Fruit fly (Drosophila melanogaster) whole organism, embryonic: ENCODE results near the gene wg.

Experiments used
- BEAF-32 ChIP-seq: fragments of 200-800 bp; sonication (Bioruptor generic); optimal IDR thresholded peaks from 3 replicates; lab custom pipeline; 2017; ENCODE audit warnings: missing biosample characterization, missing genetic modification characterization, mild to moderate bottlenecking, moderate library complexity, missing genetic modification reagents
- Blimp-1 ChIP-seq: fragments of 200-800 bp; sonication (Bioruptor generic); optimal IDR thresholded peaks from 3 replicates; lab custom pipeline; 2018; ENCODE audit warnings: missing biosample characterization, missing genetic modification characterization, mild to moderate bottlenecking, moderate library complexity, missing genetic modification reagents
- CG11085 ChIP-seq: fragments of 200-800 bp; sonication (Bioruptor generic); IDR thresholded peaks from 2 replicates; pipeline ENCODE4 v1.3.6; 2022; ENCODE audit warnings: missing biosample characterization, missing genetic modification characterization
- CG11723 ChIP-seq: fragments of 200-800 bp; sonication (Bioruptor generic); optimal IDR thresholded peaks from 2 replicates; lab custom pipeline; 2017; ENCODE audit warnings: missing biosample characterization, mild to moderate bottlenecking, missing genetic modification characterization
- CG13775 ChIP-seq: fragments of 200-800 bp; sonication (Bioruptor generic); optimal IDR thresholded peaks from 3 replicates; lab custom pipeline; 2017; ENCODE audit warnings: missing biosample characterization, mild to moderate bottlenecking, missing genetic modification characterization
- CG13894 ChIP-seq: fragments of 200-800 bp; sonication (Bioruptor generic); optimal IDR thresholded peaks from 3 replicates; lab custom pipeline; 2018; ENCODE audit warnings: missing biosample characterization, mild to moderate bottlenecking, missing genetic modification characterization, moderate library complexity
- CG14710 ChIP-seq: fragments of 200-800 bp; sonication (Bioruptor generic); optimal IDR thresholded peaks from 3 replicates; lab custom pipeline; 2019; ENCODE audit warnings: missing biosample characterization, mild to moderate bottlenecking, missing genetic modification characterization, moderate library complexity
- CG15269 ChIP-seq: fragments of 200-800 bp; sonication (Bioruptor generic); optimal IDR thresholded peaks from 2 replicates; lab custom pipeline; 2018; ENCODE audit warnings: missing biosample characterization, mild to moderate bottlenecking, missing genetic modification characterization, moderate library complexity
- CG1529 ChIP-seq: fragments of 200-800 bp; sonication (Bioruptor generic); optimal IDR thresholded peaks from 3 replicates; lab custom pipeline; 2018; ENCODE audit warnings: missing biosample characterization, missing genetic modification characterization
- CG17612 ChIP-seq: fragments of 200-800 bp; sonication (Bioruptor generic); IDR thresholded peaks from 2 replicates; pipeline ENCODE4 v1.3.6; 2022; ENCODE audit warnings: missing biosample characterization, missing genetic modification characterization
- CG18262 ChIP-seq: fragments of 200-800 bp; optimal IDR thresholded peaks from 3 replicates; lab custom pipeline; 2019; ENCODE audit warnings: missing biosample characterization, mild to moderate bottlenecking, missing genetic modification characterization, moderate library complexity
- CG18599 ChIP-seq: fragments of 200-800 bp; sonication (Bioruptor generic); optimal IDR thresholded peaks from 3 replicates; lab custom pipeline; 2017; ENCODE audit warnings: missing biosample characterization, missing genetic modification characterization, mild to moderate bottlenecking, moderate library complexity, missing genetic modification reagents
- CG2678 ChIP-seq: fragments of 200-800 bp; sonication (Bioruptor generic); optimal IDR thresholded peaks from 3 replicates; lab custom pipeline; 2019; ENCODE audit warnings: missing biosample characterization, mild to moderate bottlenecking, missing genetic modification characterization, moderate library complexity
- CG31441 ChIP-seq: fragments of 200-800 bp; sonication (Bioruptor generic); IDR thresholded peaks from 2 replicates; pipeline ENCODE4 v1.3.6; 2022; ENCODE audit warnings: missing biosample characterization, missing genetic modification characterization
- CG3407 ChIP-seq: fragments of 200-800 bp; sonication (Bioruptor generic); optimal IDR thresholded peaks from 2 replicates; lab custom pipeline; 2018; ENCODE audit warnings: missing biosample characterization, mild to moderate bottlenecking, missing genetic modification characterization
- CG34422 ChIP-seq: fragments of 200-800 bp; sonication (Bioruptor generic); IDR thresholded peaks from 3 replicates; pipeline ENCODE4 v1.3.6; 2022; ENCODE audit warnings: missing biosample characterization, missing genetic modification characterization
- CG5953 ChIP-seq: fragments of 200-800 bp; sonication (Bioruptor generic); IDR thresholded peaks from 2 replicates; pipeline ENCODE4 v1.3.6; 2022; ENCODE audit warnings: missing biosample characterization, missing genetic modification characterization
- CG6654 ChIP-seq: fragments of 200-800 bp; sonication (Bioruptor generic); optimal IDR thresholded peaks from 2 replicates; lab custom pipeline; 2017; ENCODE audit warnings: missing biosample characterization, mild to moderate bottlenecking, missing genetic modification characterization
- CG7271 ChIP-seq: fragments of 200-800 bp; sonication (Bioruptor generic); optimal IDR thresholded peaks from 2 replicates; lab custom pipeline; 2018; ENCODE audit warnings: missing biosample characterization, mild to moderate bottlenecking, missing genetic modification characterization, moderate library complexity
- CG7556 ChIP-seq: fragments of 200-800 bp; sonication (Bioruptor generic); optimal IDR thresholded peaks from 2 replicates; lab custom pipeline; 2017; ENCODE audit warnings: missing biosample characterization, mild to moderate bottlenecking, missing genetic modification characterization
- CG8359 ChIP-seq: fragments of 200-800 bp; sonication (Bioruptor generic); optimal IDR thresholded peaks from 2 replicates; lab custom pipeline; 2017; ENCODE audit warnings: missing biosample characterization, mild to moderate bottlenecking, missing genetic modification characterization, borderline replicate concordance
- Dip2 ChIP-seq: fragments of 200-800 bp; sonication (Bioruptor generic); IDR thresholded peaks from 2 replicates; pipeline ENCODE4 v1.3.6; 2022; ENCODE audit warnings: missing biosample characterization, missing genetic modification characterization
- Dref ChIP-seq: fragments of 200-800 bp; sonication (Bioruptor generic); IDR thresholded peaks from 2 replicates; pipeline ENCODE4 v1.3.6; 2022; ENCODE audit warnings: missing biosample characterization, missing genetic modification characterization
- H15 ChIP-seq: fragments of 200-800 bp; sonication (Bioruptor generic); IDR thresholded peaks from 3 replicates; pipeline ENCODE4 v1.3.6; 2022; ENCODE audit warnings: missing biosample characterization, missing genetic modification characterization
- Hr51 ChIP-seq, 2 experiments: fragments of 200-800 bp; sonication (Bioruptor generic); optimal IDR thresholded peaks; 2 replicates in 1 of 2; 3 replicates in 1 of 2; lab custom pipeline; 2016 to 2018; ENCODE audit warnings: missing biosample characterization in 2 of 2, missing genetic modification characterization in 2 of 2, mild to moderate bottlenecking in 1 of 2, moderate library complexity in 1 of 2
- Mes4 ChIP-seq: fragments of 200-800 bp; sonication (Bioruptor generic); optimal IDR thresholded peaks from 2 replicates; lab custom pipeline; 2016; ENCODE audit warnings: missing biosample characterization, missing genetic modification characterization
- NC2β ChIP-seq: fragments of 200-800 bp; sonication (Bioruptor generic); optimal IDR thresholded peaks from 2 replicates; lab custom pipeline; 2016; ENCODE audit warnings: missing biosample characterization, missing genetic modification characterization
- Pdp1 ChIP-seq, 2 experiments: fragments of 200-800 bp; sonication (Bioruptor generic); optimal IDR thresholded peaks; 3 replicates each; lab custom pipeline; 2016; ENCODE audit warnings: missing biosample characterization in 2 of 2, missing genetic modification characterization in 2 of 2, mild to moderate bottlenecking in 1 of 2, moderate library complexity in 1 of 2
- Sox102F ChIP-seq: fragments of 200-800 bp; sonication (Bioruptor generic); optimal IDR thresholded peaks from 2 replicates; lab custom pipeline; 2018; ENCODE audit warnings: missing biosample characterization, mild to moderate bottlenecking, missing genetic modification characterization, moderate library complexity
- Stat92E ChIP-seq, 3 experiments: fragments of >200 bp in 2 of 3; fragments of 200-800 bp in 1 of 3; sonication (Bioruptor generic) in 1 of 3; optimal IDR thresholded peaks; 2 replicates each; lab custom pipeline; 2017 to 2019; ENCODE audit warnings: missing biosample characterization in 3 of 3, missing genetic modification characterization in 3 of 3, mild to moderate bottlenecking in 1 of 3, moderate library complexity in 1 of 3
- chm ChIP-seq: fragments of 200-800 bp; sonication (Bioruptor generic); IDR thresholded peaks from 2 replicates; pipeline ENCODE4 v1.3.6; 2022; ENCODE audit warnings: missing biosample characterization, missing genetic modification characterization
- cwo ChIP-seq: fragments of 200-800 bp; sonication (Bioruptor generic); optimal IDR thresholded peaks from 3 replicates; lab custom pipeline; 2017; ENCODE audit warnings: missing biosample characterization, missing genetic modification characterization, mild to moderate bottlenecking, moderate library complexity, missing genetic modification reagents
- da ChIP-seq: fragments of 200-800 bp; sonication (Bioruptor generic); optimal IDR thresholded peaks from 2 replicates; lab custom pipeline; 2016; ENCODE audit warnings: missing biosample characterization, missing genetic modification characterization
- danr ChIP-seq: fragments of 200-800 bp; sonication (Bioruptor generic); IDR thresholded peaks from 2 replicates; pipeline ENCODE4 v1.3.6; 2022; ENCODE audit warnings: missing biosample characterization, missing genetic modification characterization
- gsb-n ChIP-seq: fragments of 200-800 bp; sonication (Bioruptor generic); optimal IDR thresholded peaks from 3 replicates; lab custom pipeline; 2018; ENCODE audit warnings: missing biosample characterization, mild to moderate bottlenecking, missing genetic modification characterization
- hbn ChIP-seq: fragments of 200-800 bp; sonication (Bioruptor generic); IDR thresholded peaks from 2 replicates; pipeline ENCODE4 v1.3.6; 2022; ENCODE audit warnings: missing biosample characterization, missing genetic modification characterization; ENCODE audit not compliant: partially characterized antibody
- her ChIP-seq: fragments of 200-800 bp; sonication (Bioruptor generic); optimal IDR thresholded peaks from 2 replicates; lab custom pipeline; 2016; ENCODE audit warnings: missing biosample characterization, missing genetic modification characterization
- hkb ChIP-seq, 2 experiments: fragments of 200-800 bp in 1 of 2; fragments of >200 bp in 1 of 2; sonication (Bioruptor generic) in 1 of 2; IDR thresholded peaks in 1 of 2; optimal IDR thresholded peaks in 1 of 2; 2 replicates each; pipeline versions ENCODE4 v1.3.6 to Lab custom; 2017 to 2022; ENCODE audit warnings: missing biosample characterization in 1 of 2, missing genetic modification characterization in 1 of 2
- insv ChIP-seq, 2 experiments: fragments of 200-800 bp; sonication (Bioruptor generic); optimal IDR thresholded peaks; 3 replicates each; lab custom pipeline; 2016 to 2018; ENCODE audit warnings: missing biosample characterization in 2 of 2, missing genetic modification characterization in 2 of 2
- kni ChIP-seq: fragments of 200-800 bp; sonication (Bioruptor generic); optimal IDR thresholded peaks from 3 replicates; lab custom pipeline; 2017; ENCODE audit warnings: mild to moderate bottlenecking, missing biosample characterization, missing genetic modification reagents, missing genetic modification characterization
- lbe ChIP-seq: fragments of 200-800 bp; sonication (Bioruptor generic); optimal IDR thresholded peaks from 2 replicates; lab custom pipeline; 2016; ENCODE audit warnings: missing biosample characterization, mild to moderate bottlenecking, missing genetic modification characterization
- phol ChIP-seq: fragments of 200-800 bp; sonication (Bioruptor generic); optimal IDR thresholded peaks from 3 replicates; lab custom pipeline; 2018; ENCODE audit warnings: missing biosample characterization, mild to moderate bottlenecking, missing genetic modification characterization, moderate library complexity
- pum ChIP-seq: fragments of 200-800 bp; sonication (Bioruptor generic); optimal IDR thresholded peaks from 2 replicates; lab custom pipeline; 2016; ENCODE audit warnings: missing biosample characterization, missing genetic modification characterization
- row ChIP-seq: fragments of 200-800 bp; sonication (Bioruptor generic); IDR thresholded peaks from 3 replicates; pipeline ENCODE4 v1.3.6; 2022; ENCODE audit warnings: missing biosample characterization, missing genetic modification characterization
- sens-2 ChIP-seq: fragments of 200-800 bp; sonication (Bioruptor generic); IDR thresholded peaks from 2 replicates; pipeline ENCODE4 v1.3.6; 2022; ENCODE audit warnings: missing biosample characterization, missing genetic modification characterization
- unpg ChIP-seq: fragments of 200-800 bp; sonication (Bioruptor generic); optimal IDR thresholded peaks from 3 replicates; lab custom pipeline; 2018; ENCODE audit warnings: missing biosample characterization, mild to moderate bottlenecking, missing genetic modification characterization, moderate library complexity
- wdn ChIP-seq: fragments of 200-800 bp; sonication (Bioruptor generic); IDR thresholded peaks from 2 replicates; pipeline ENCODE4 v1.3.6; 2022; ENCODE audit warnings: missing biosample characterization, missing genetic modification characterization
- wek ChIP-seq: fragments of 200-800 bp; sonication (Bioruptor generic); optimal IDR thresholded peaks from 3 replicates; lab custom pipeline; 2018; ENCODE audit warnings: missing biosample characterization, mild to moderate bottlenecking, missing genetic modification characterization, moderate library complexity
- zf30C ChIP-seq: fragments of 200-800 bp; sonication (Bioruptor generic); optimal IDR thresholded peaks from 3 replicates; lab custom pipeline; 2018; ENCODE audit warnings: missing biosample characterization, mild to moderate bottlenecking, missing genetic modification characterization

wg gene

dm6 chr2L:7261989-7262388 lies 45.0 kb upstream of the wg start (continued):
- TF ChIP-seq Stat92E (GFP tag; optimal IDR thresholded peaks at IDR 0.05; lab: Kevin White, UChicago) (no peak), CG8359 (GFP tag; lab: Kevin White, UChicago) (peak; percentile 8), BEAF-32 (GFP tag; lab: Kevin White, UChicago) (no peak), CG11723 (GFP tag; lab: Kevin White, UChicago) (peak; percentile 41), hbn (no peak), CG31441 (peak; percentile 49), CG13894 (no peak), Sox102F (GFP tag; lab: Kevin White, UChicago) (peak; percentile 75), row (GFP tag; lab: Robert Waterston, UW) (peak; percentile 57), H15 (GFP tag; lab: Robert Waterston, UW) (peak; percentile 46; the same call in 1 of the 3 replicates), Dip2 (GFP tag; lab: Robert Waterston, UW) (no peak), her (GFP tag; lab: Kevin White, UChicago) (peak; percentile 7), wek (GFP tag; lab: Kevin White, UChicago) (peak; percentile 30), zf30C (GFP tag; lab: Kevin White, UChicago) (no peak), Dref (GFP tag; lab: Robert Waterston, UW) (no peak), Pdp1 (GFP tag; optimal IDR thresholded peaks at IDR 0.05; lab: Kevin White, UChicago) (peak in 1 of 2 experiments; percentile 20), pum (GFP tag; lab: Kevin White, UChicago) (peak; percentile 48), danr (GFP tag; lab: Robert Waterston, UW) (no peak), CG5953 (GFP tag; lab: Robert Waterston, UW) (0 out of 2 replicates have a peak, but pooled peaks have one; percentile 18), Blimp-1 (GFP tag; lab: Kevin White, UChicago) (peak; percentile 77), CG18262 (tag; lab: Kevin White, UChicago) (peak; percentile 79), CG7271 (tag; lab: Kevin White, UChicago) (no peak), da (GFP tag; lab: Kevin White, UChicago) (no peak), wdn (GFP tag; lab: Robert Waterston, UW) (no peak), lbe (no peak), CG11085 (GFP tag; lab: Robert Waterston, UW) (no peak), CG17612 (GFP tag; lab: Robert Waterston, UW) (no peak), CG13775 (peak; percentile 25), CG34422 (GFP tag; lab: Robert Waterston, UW) (peak; percentile 41; the same call in 2 of the 3 replicates), CG15269 (peak; percentile 49), cwo (peak; percentile 1), Mes4 (GFP tag; lab: Kevin White, UChicago) (peak; percentile 24), phol (tag; lab: Kevin White, UChicago) (peak; percentile 70), unpg (GFP tag; lab: Kevin White, UChicago) (peak; percentile 70), CG2678 (peak; percentile 62), hkb (optimal IDR thresholded peaks at IDR 0.05; lab: Kevin White, UChicago) (no peak), hkb (GFP tag; IDR thresholded peaks at IDR 0.05; lab: Robert Waterston, UW) (peak; percentile 59), CG1529 (peak; percentile 54), CG18599 (GFP tag; lab: Kevin White, UChicago) (peak; percentile 46), CG14710 (tag; lab: Kevin White, UChicago) (peak; percentile 61), CG6654 (no peak), insv (GFP tag; optimal IDR thresholded peaks at IDR 0.05; lab: Kevin White, UChicago) (no peak), gsb-n (tag; lab: Kevin White, UChicago) (peak; percentile 62), CG3407 (GFP tag; lab: Kevin White, UChicago) (peak; percentile 63), Hr51 (GFP tag; optimal IDR thresholded peaks at IDR 0.05; lab: Kevin White, UChicago) (peak in 1 of 2 experiments; percentile 39), CG7556 (GFP tag; lab: Kevin White, UChicago) (peak; percentile 58), kni (GFP tag; lab: Kevin White, UChicago) (no peak), sens-2 (GFP tag; lab: Robert Waterston, UW) (peak; percentile 41), NC2β (GFP tag; lab: Kevin White, UChicago) (peak; percentile 26), chm (GFP tag; lab: Robert Waterston, UW) (peak; percentile 58; the same call in 1 of the 2 replicates)
